Worm (Caenorhabditis elegans): Measurements from ENCODE around the gene Y17G7B.20.

Gene Y17G7B.20

ce11 chrII:11979449-11980095 lies at the start of gene Y17G7B.20, which contains the start of gene ash-2:
Gene Y17G7B.20 (minus strand): TSS chrII:11979844.
Gene ash-2 (plus strand): TSS chrII:11979838.
- peak in 1 of 2 experiments; percentile 42 for TF ChIP-seq efl-1 (optimal IDR thresholded peaks at IDR 0.05)
- TF ChIP-seq efl-1 (GFP tag; optimal IDR thresholded peaks at IDR 0.05 in 1 of 2): peak in 1 of 2 experiments; percentile 47
- TF ChIP-seq egl-27 (tag; optimal IDR thresholded peaks at IDR 0.05): no peak
- no peak for TF ChIP-seq lin-14 (GFP tag; optimal IDR thresholded peaks at IDR 0.05)
- no peak for TF ChIP-seq nhr-19 (GFP tag; conservative IDR thresholded peaks at IDR 0.05)
- TF ChIP-seq hlh-4 (tag; optimal IDR thresholded peaks at IDR 0.05): no peak
- TF ChIP-seq nhr-11 (tag; optimal IDR thresholded peaks at IDR 0.05): no peak
- TF ChIP-seq sup-37 (GFP tag; optimal IDR thresholded peaks at IDR 0.05): no peak
- no peak for TF ChIP-seq aly-2 (tag; optimal IDR thresholded peaks at IDR 0.05)
- TF ChIP-seq elt-2 (tag; optimal IDR thresholded peaks at IDR 0.05): no peak
- TF ChIP-seq sptf-1 (tag; optimal IDR thresholded peaks at IDR 0.05): no peak
- no peak for TF ChIP-seq zip-4 (GFP tag; optimal IDR thresholded peaks at IDR 0.05)
- peak in 1 of 3 experiments; percentile 35 for TF ChIP-seq dpl-1 (GFP tag; optimal IDR thresholded peaks at IDR 0.05)
- no peak for TF ChIP-seq mdl-1 (tag; optimal IDR thresholded peaks at IDR 0.05)
- no peak for TF ChIP-seq nhr-47 (tag; optimal IDR thresholded peaks at IDR 0.05)
- no peak for TF ChIP-seq irx-1 (tag; optimal IDR thresholded peaks at IDR 0.05)
- no peak for TF ChIP-seq tbx-2 (tag; optimal IDR thresholded peaks at IDR 0.05)
- TF ChIP-seq vab-15 (tag; optimal IDR thresholded peaks at IDR 0.05): no peak
- no peak for TF ChIP-seq swsn-7 (tag; optimal IDR thresholded peaks at IDR 0.05)
- TF ChIP-seq efl-3 (GFP tag; optimal IDR thresholded peaks at IDR 0.05): no peak
- TF ChIP-seq unc-62 (GFP tag; optimal IDR thresholded peaks at IDR 0.05): no peak
- TF ChIP-seq ceh-63 (GFP tag; optimal IDR thresholded peaks at IDR 0.05): no peak
- no peak for TF ChIP-seq dsc-1 (tag; optimal IDR thresholded peaks at IDR 0.05)
- no peak for TF ChIP-seq snu-23 (GFP tag; optimal IDR thresholded peaks at IDR 0.05)
- TF ChIP-seq mep-1 (tag; optimal IDR thresholded peaks at IDR 0.05): peak; percentile 25
- no peak for TF ChIP-seq mef-2 (tag; optimal IDR thresholded peaks at IDR 0.05)
- TF ChIP-seq nhr-20 (tag; optimal IDR thresholded peaks at IDR 0.05): no peak
- peak; percentile 42 to 54 for TF ChIP-seq lin-35 (GFP tag; optimal IDR thresholded peaks at IDR 0.05)
- TF ChIP-seq lin-39 (tag; optimal IDR thresholded peaks at IDR 0.05): no peak
- no peak for TF ChIP-seq Y116A8C.19 (tag; optimal IDR thresholded peaks at IDR 0.05; ENCODE audit: borderline replicate concordance)
- no peak for TF ChIP-seq hpl-2 (GFP tag; optimal IDR thresholded peaks at IDR 0.05)
- no peak for TF ChIP-seq pax-3 (tag; optimal IDR thresholded peaks at IDR 0.05)
- TF ChIP-seq nhr-77 (tag; optimal IDR thresholded peaks at IDR 0.05): no peak
- no peak for TF ChIP-seq nhr-237 (tag; optimal IDR thresholded peaks at IDR 0.05)
- no peak for TF ChIP-seq unc-98 (GFP tag; IDR thresholded peaks at IDR 0.05)
- TF ChIP-seq ets-5 (GFP tag; IDR thresholded peaks at IDR 0.05): no peak
- TF ChIP-seq unc-130 (tag; optimal IDR thresholded peaks at IDR 0.05): peak; percentile 16
- peak; percentile 29 for TF ChIP-seq skn-1 (tag; optimal IDR thresholded peaks at IDR 0.05)
- TF ChIP-seq nhr-71 (tag; optimal IDR thresholded peaks at IDR 0.05): no peak
- TF ChIP-seq C16A3.4 (tag; optimal IDR thresholded peaks at IDR 0.05): no peak
- peak; percentile 54 to 81 (median 59) for TF ChIP-seq ceh-82 (tag; optimal IDR thresholded peaks at IDR 0.05)
- 0 out of 2 replicates have a peak, but pooled peaks have one; percentile 19 for TF ChIP-seq grh-1 (GFP tag; IDR thresholded peaks at IDR 0.05)
- no peak for TF ChIP-seq ceh-88 (GFP tag; IDR thresholded peaks at IDR 0.05)
- no peak for TF ChIP-seq C34B4.2 (tag; optimal IDR thresholded peaks at IDR 0.05)
- no peak for TF ChIP-seq snpc-4 (tag; optimal IDR thresholded peaks at IDR 0.05)
- no peak for TF ChIP-seq jun-1 (tag; optimal IDR thresholded peaks at IDR 0.05)
- no peak for TF ChIP-seq xbp-1 (tag; optimal IDR thresholded peaks at IDR 0.05)
- no peak for TF ChIP-seq fos-1 (tag; optimal IDR thresholded peaks at IDR 0.05)
- TF ChIP-seq ztf-4 (tag; optimal IDR thresholded peaks at IDR 0.05): no peak
- TF ChIP-seq aha-1 (tag; optimal IDR thresholded peaks at IDR 0.05): no peak
- no peak for TF ChIP-seq fkh-10 (GFP tag; optimal IDR thresholded peaks at IDR 0.05)
- TF ChIP-seq ces-1 (GFP tag; optimal IDR thresholded peaks at IDR 0.05): no peak
- TF ChIP-seq isw-1 (GFP tag; IDR thresholded peaks at IDR 0.05): no peak; the same call in none of the 2 replicates

All from whole organism, L1 larva.